Fruit fly (Drosophila melanogaster) whole organism, embryonic: ENCODE data around the gene Tsf2.

ENCODE experiments used
- Atf-2 ChIP-seq: fragments of 200-800 bp; sonication (Bioruptor generic); optimal IDR thresholded peaks from 2 replicates; lab custom pipeline; 2016; ENCODE audit warnings: missing biosample characterization, missing genetic modification characterization
- Atf6 ChIP-seq: fragments of 200-800 bp; sonication (Bioruptor generic); IDR thresholded peaks from 2 replicates; pipeline ENCODE4 v1.3.6; 2022; ENCODE audit warnings: missing biosample characterization, missing genetic modification characterization
- B-H2 ChIP-seq: fragments of 200-800 bp; sonication (Bioruptor generic); optimal IDR thresholded peaks from 2 replicates; lab custom pipeline; 2018; ENCODE audit warnings: missing biosample characterization, mild to moderate bottlenecking, missing genetic modification characterization
- BEAF-32 ChIP-seq: fragments of 200-800 bp; sonication (Bioruptor generic); optimal IDR thresholded peaks from 3 replicates; lab custom pipeline; 2017; ENCODE audit warnings: missing biosample characterization, missing genetic modification characterization, mild to moderate bottlenecking, moderate library complexity, missing genetic modification reagents
- CG1024 ChIP-seq: fragments of 200-800 bp; sonication (Bioruptor generic); IDR thresholded peaks from 2 replicates; pipeline ENCODE4 v1.3.6; 2022; ENCODE audit warnings: missing biosample characterization, missing genetic modification characterization
- CG10321 ChIP-seq: fragments of 200-800 bp; sonication (Bioruptor generic); IDR thresholded peaks from 2 replicates; pipeline ENCODE4 v1.3.6; 2022; ENCODE audit warnings: missing biosample characterization, missing genetic modification characterization
- CG10366 ChIP-seq: fragments of 200-800 bp; sonication (Bioruptor generic); IDR thresholded peaks from 2 replicates; pipeline ENCODE4 v1.3.6; 2022; ENCODE audit warnings: missing biosample characterization, missing genetic modification characterization
- CG11560 ChIP-seq: fragments of 200-800 bp; sonication (Bioruptor generic); IDR thresholded peaks from 3 replicates; pipeline ENCODE4 v1.3.6; 2022; ENCODE audit warnings: missing biosample characterization, missing genetic modification characterization
- CG13123 ChIP-seq: fragments of 200-800 bp; sonication (Bioruptor generic); optimal IDR thresholded peaks from 2 replicates; lab custom pipeline; 2016; ENCODE audit warnings: missing biosample characterization, missing genetic modification characterization
- CG13775 ChIP-seq: fragments of 200-800 bp; sonication (Bioruptor generic); optimal IDR thresholded peaks from 3 replicates; lab custom pipeline; 2017; ENCODE audit warnings: missing biosample characterization, mild to moderate bottlenecking, missing genetic modification characterization
- CG14710 ChIP-seq: fragments of 200-800 bp; sonication (Bioruptor generic); optimal IDR thresholded peaks from 3 replicates; lab custom pipeline; 2019; ENCODE audit warnings: missing biosample characterization, mild to moderate bottlenecking, missing genetic modification characterization, moderate library complexity
- CG15269 ChIP-seq: fragments of 200-800 bp; sonication (Bioruptor generic); optimal IDR thresholded peaks from 2 replicates; lab custom pipeline; 2018; ENCODE audit warnings: missing biosample characterization, mild to moderate bottlenecking, missing genetic modification characterization, moderate library complexity
- CG31441 ChIP-seq: fragments of 200-800 bp; sonication (Bioruptor generic); IDR thresholded peaks from 2 replicates; pipeline ENCODE4 v1.3.6; 2022; ENCODE audit warnings: missing biosample characterization, missing genetic modification characterization
- CG34224 ChIP-seq: fragments of 200-800 bp; sonication (Bioruptor generic); IDR thresholded peaks from 3 replicates; pipeline ENCODE4 v1.3.6; 2022; ENCODE audit warnings: missing biosample characterization, missing genetic modification characterization; ENCODE audit not compliant: partially characterized antibody
- CG34422 ChIP-seq: fragments of 200-800 bp; sonication (Bioruptor generic); IDR thresholded peaks from 3 replicates; pipeline ENCODE4 v1.3.6; 2022; ENCODE audit warnings: missing biosample characterization, missing genetic modification characterization
- CG3726 ChIP-seq: fragments of 200-800 bp; sonication (Bioruptor generic); IDR thresholded peaks from 3 replicates; pipeline ENCODE4, ENCODE4 v1.3.6; 2022; ENCODE audit warnings: missing biosample characterization, missing genetic modification characterization
- CG6689 ChIP-seq: fragments of 200-800 bp; sonication (Bioruptor generic); IDR thresholded peaks from 2 replicates; pipeline ENCODE4 v1.3.6; 2022; ENCODE audit warnings: missing biosample characterization, missing genetic modification characterization
- CG8281 ChIP-seq: fragments of 200-800 bp; sonication (Bioruptor generic); optimal IDR thresholded peaks from 2 replicates; lab custom pipeline; 2018; ENCODE audit warnings: missing biosample characterization, mild to moderate bottlenecking, missing genetic modification characterization, moderate library complexity
- CG9817 ChIP-seq: fragments of 200-800 bp; sonication (Bioruptor generic); optimal IDR thresholded peaks from 2 replicates; lab custom pipeline; 2018; ENCODE audit warnings: missing biosample characterization, mild to moderate bottlenecking, missing genetic modification characterization, moderate library complexity
- CG9876 ChIP-seq: fragments of 200-800 bp; sonication (Bioruptor generic); optimal IDR thresholded peaks from 2 replicates; lab custom pipeline; 2016; ENCODE audit warnings: missing biosample characterization, missing genetic modification characterization
- CG9932 ChIP-seq: fragments of 200-800 bp; sonication (Bioruptor generic); IDR thresholded peaks from 2 replicates; pipeline ENCODE4 v1.3.6; 2022; ENCODE audit warnings: missing biosample characterization, missing genetic modification characterization
- Hr51 ChIP-seq, 2 experiments: fragments of 200-800 bp; sonication (Bioruptor generic); optimal IDR thresholded peaks; 2 replicates in 1 of 2; 3 replicates in 1 of 2; lab custom pipeline; 2016 to 2018; ENCODE audit warnings: missing biosample characterization in 2 of 2, missing genetic modification characterization in 2 of 2, mild to moderate bottlenecking in 1 of 2, moderate library complexity in 1 of 2
- Mrtf ChIP-seq: fragments of 200-800 bp; sonication (Bioruptor generic); IDR thresholded peaks from 3 replicates; pipeline ENCODE4 v1.3.6; 2022; ENCODE audit warnings: missing biosample characterization, missing genetic modification characterization
- NC2β ChIP-seq: fragments of 200-800 bp; sonication (Bioruptor generic); optimal IDR thresholded peaks from 2 replicates; lab custom pipeline; 2016; ENCODE audit warnings: missing biosample characterization, missing genetic modification characterization
- Neu2 ChIP-seq: fragments of 200-800 bp; sonication (Bioruptor generic); optimal IDR thresholded peaks from 3 replicates; lab custom pipeline; 2016; ENCODE audit warnings: missing biosample characterization, missing genetic modification characterization, borderline replicate concordance
- Oaz ChIP-seq: fragments of 200-800 bp; sonication (Bioruptor generic); IDR thresholded peaks from 2 replicates; pipeline ENCODE4 v1.3.6; 2022; ENCODE audit warnings: missing biosample characterization, missing genetic modification characterization
- Oli ChIP-seq: fragments of 200-800 bp; sonication (Bioruptor generic); optimal IDR thresholded peaks from 2 replicates; lab custom pipeline; 2018; ENCODE audit warnings: missing biosample characterization, mild to moderate bottlenecking, missing genetic modification characterization, moderate library complexity
- ab ChIP-seq: fragments of 200-800 bp; sonication (Bioruptor generic); optimal IDR thresholded peaks from 2 replicates; lab custom pipeline; 2016; ENCODE audit warnings: missing biosample characterization, missing genetic modification characterization
- ap ChIP-seq: fragments of 200-800 bp; sonication (Bioruptor generic); IDR thresholded peaks from 2 replicates; pipeline ENCODE4 v1.3.6; 2022; ENCODE audit warnings: missing biosample characterization, missing genetic modification characterization
- corto ChIP-seq: fragments of 200-800 bp; sonication (Bioruptor generic); optimal IDR thresholded peaks from 2 replicates; lab custom pipeline; 2016; ENCODE audit warnings: missing biosample characterization, mild to moderate bottlenecking, missing genetic modification characterization, moderate library complexity
- crc ChIP-seq: fragments of 200-800 bp; sonication (Bioruptor generic); optimal IDR thresholded peaks from 2 replicates; lab custom pipeline; 2016; ENCODE audit warnings: missing biosample characterization, missing genetic modification characterization
- crp ChIP-seq, 2 experiments: fragments of 200-800 bp; sonication (Bioruptor generic); optimal IDR thresholded peaks; 2 replicates in 1 of 2; 3 replicates in 1 of 2; lab custom pipeline; 2017; ENCODE audit warnings: missing biosample characterization in 2 of 2, missing genetic modification characterization in 2 of 2, mild to moderate bottlenecking in 1 of 2, moderate library complexity in 1 of 2
- danr ChIP-seq: fragments of 200-800 bp; sonication (Bioruptor generic); IDR thresholded peaks from 2 replicates; pipeline ENCODE4 v1.3.6; 2022; ENCODE audit warnings: missing biosample characterization, missing genetic modification characterization
- dati ChIP-seq: fragments of 200-800 bp; sonication (Bioruptor generic); IDR thresholded peaks from 2 replicates; pipeline ENCODE4 v1.3.6; 2022; ENCODE audit warnings: missing biosample characterization, missing genetic modification characterization
- dimm ChIP-seq: fragments of 200-800 bp; sonication (Bioruptor generic); IDR thresholded peaks from 2 replicates; pipeline ENCODE4 v1.3.6; 2022; ENCODE audit warnings: missing biosample characterization, missing genetic modification characterization
- eyg ChIP-seq: fragments of 200-800 bp; sonication (Bioruptor generic); optimal IDR thresholded peaks from 3 replicates; lab custom pipeline; 2016; ENCODE audit warnings: missing biosample characterization, missing genetic modification characterization
- gro ChIP-seq: fragments of 200-800 bp; sonication (Bioruptor generic); optimal IDR thresholded peaks from 2 replicates; lab custom pipeline; 2016; ENCODE audit warnings: missing biosample characterization, missing genetic modification characterization
- klu ChIP-seq: fragments of 200-800 bp; sonication (Bioruptor generic); IDR thresholded peaks from 2 replicates; pipeline ENCODE4 v1.3.6; 2022; ENCODE audit warnings: missing biosample characterization, missing genetic modification characterization
- mam ChIP-seq: fragments of 200-800 bp; sonication (Bioruptor generic); optimal IDR thresholded peaks from 3 replicates; lab custom pipeline; 2016; ENCODE audit warnings: missing biosample characterization, missing genetic modification characterization
- nmo ChIP-seq: fragments of 200-800 bp; sonication (Bioruptor generic); optimal IDR thresholded peaks from 2 replicates; lab custom pipeline; 2018; ENCODE audit warnings: missing biosample characterization, mild to moderate bottlenecking, missing genetic modification characterization, moderate library complexity
- pfk ChIP-seq: fragments of 200-800 bp; sonication (Bioruptor generic); optimal IDR thresholded peaks from 2 replicates; lab custom pipeline; 2018; ENCODE audit warnings: missing biosample characterization, mild to moderate bottlenecking, missing genetic modification characterization, moderate library complexity
- psq ChIP-seq: fragments of 200-800 bp; sonication (Bioruptor generic); optimal IDR thresholded peaks from 2 replicates; lab custom pipeline; 2017; ENCODE audit warnings: missing biosample characterization, missing genetic modification characterization
- row ChIP-seq: fragments of 200-800 bp; sonication (Bioruptor generic); IDR thresholded peaks from 3 replicates; pipeline ENCODE4 v1.3.6; 2022; ENCODE audit warnings: missing biosample characterization, missing genetic modification characterization
- sc ChIP-seq, 3 experiments: fragments of >200 bp in 2 of 3; fragments of 200-800 bp in 1 of 3; sonication (Bioruptor generic) in 1 of 3; optimal IDR thresholded peaks; 2 replicates in 2 of 3; 3 replicates in 1 of 3; lab custom pipeline; 2017; ENCODE audit warnings: mild to moderate bottlenecking in 1 of 3, missing biosample characterization in 1 of 3, missing genetic modification characterization in 1 of 3, missing genetic modification reagents in 1 of 3
- sna ChIP-seq: fragments of 200-800 bp; sonication (Bioruptor generic); IDR thresholded peaks from 2 replicates; pipeline ENCODE4 v1.3.6; 2022; ENCODE audit warnings: missing biosample characterization, missing genetic modification characterization; ENCODE audit not compliant: partially characterized antibody
- sqz ChIP-seq: fragments of 200-800 bp; sonication (Bioruptor generic); optimal IDR thresholded peaks from 3 replicates; lab custom pipeline; 2018; ENCODE audit warnings: missing biosample characterization, mild to moderate bottlenecking, missing genetic modification characterization
- tio ChIP-seq: fragments of 200-800 bp; sonication (Bioruptor generic); optimal IDR thresholded peaks from 2 replicates; lab custom pipeline; 2017; ENCODE audit warnings: missing biosample characterization, missing genetic modification characterization, inconsistent platforms
- vfl ChIP-seq: fragments of 200-800 bp; sonication (Bioruptor generic); optimal IDR thresholded peaks from 2 replicates; lab custom pipeline; 2016; ENCODE audit warnings: missing biosample characterization, missing genetic modification characterization
- z ChIP-seq: fragments of 200-800 bp; sonication (Bioruptor generic); IDR thresholded peaks from 3 replicates; pipeline ENCODE4 v1.3.6; 2022; ENCODE audit warnings: missing biosample characterization, missing genetic modification characterization
- zfh1 ChIP-seq: fragments of 200-800 bp; sonication (Bioruptor generic); IDR thresholded peaks from 3 replicates; pipeline ENCODE4 v1.3.6; 2022; ENCODE audit warnings: missing biosample characterization, missing genetic modification characterization
- zfh2 ChIP-seq: fragments of 200-800 bp; sonication (Bioruptor generic); optimal IDR thresholded peaks from 2 replicates; lab custom pipeline; 2016; ENCODE audit warnings: missing biosample characterization, missing genetic modification characterization

The Tsf2 gene

DNA sequence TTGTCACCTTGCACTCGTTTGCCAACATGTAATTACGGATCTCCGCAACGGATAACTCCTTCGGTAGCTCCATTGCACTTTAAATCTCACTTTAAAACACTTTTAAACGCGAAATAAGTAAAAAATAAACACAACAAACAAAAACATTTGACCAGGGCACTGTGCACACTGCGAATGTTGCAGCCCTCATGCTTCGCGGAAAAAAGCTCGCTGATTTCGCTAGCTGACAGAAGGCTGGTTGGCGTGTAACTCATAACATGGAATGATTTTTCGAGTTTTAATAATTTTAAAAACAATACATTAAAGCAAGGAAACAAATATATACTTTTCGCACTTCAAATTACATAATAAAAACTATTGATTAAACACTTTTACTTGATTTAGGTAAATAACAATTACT, 38.8 kb upstream of the Tsf2 start, which contains the start of gene sowah (continued):
- no peak for TF ChIP-seq sc (optimal IDR thresholded peaks at IDR 0.05; lab: Kevin White, UChicago)
- TF ChIP-seq sc (GFP tag; optimal IDR thresholded peaks at IDR 0.05; lab: Kevin White, UChicago): no peak
- TF ChIP-seq BEAF-32 (GFP tag; lab: Kevin White, UChicago): peak; percentile 36
- TF ChIP-seq Hr51 (GFP tag; optimal IDR thresholded peaks at IDR 0.05; lab: Kevin White, UChicago): peak; percentile 7 to 51
- no peak for TF ChIP-seq psq (GFP tag; lab: Kevin White, UChicago)
- TF ChIP-seq CG10366 (GFP tag; lab: Robert Waterston, UW): peak; percentile 36; the same call in 1 of the 2 replicates
- TF ChIP-seq Oaz (GFP tag; lab: Robert Waterston, UW): no peak
- peak; percentile 39 for TF ChIP-seq Atf-2
- TF ChIP-seq z (GFP tag; lab: Robert Waterston, UW): no peak
- peak; percentile 68 for TF ChIP-seq CG9876
- TF ChIP-seq Atf6 (GFP tag; lab: Robert Waterston, UW): no peak
- peak; percentile 30 for TF ChIP-seq CG13775 (GFP tag; lab: Kevin White, UChicago)
- no peak for TF ChIP-seq Neu2
- TF ChIP-seq ab (GFP tag; lab: Kevin White, UChicago): peak; percentile 0
- no peak for TF ChIP-seq CG8281 (tag; lab: Kevin White, UChicago)
- peak; percentile 32 for TF ChIP-seq zfh2 (GFP tag; lab: Kevin White, UChicago)
- no peak for TF ChIP-seq klu (GFP tag; lab: Robert Waterston, UW)
- TF ChIP-seq dati (GFP tag; lab: Robert Waterston, UW): no peak
- peak; percentile 62; the same call in 2 of the 3 replicates for TF ChIP-seq zfh1 (GFP tag; lab: Robert Waterston, UW)
- TF ChIP-seq sqz (GFP tag; lab: Kevin White, UChicago): peak; percentile 24
- peak; percentile 24 for TF ChIP-seq B-H2
- TF ChIP-seq mam (GFP tag; lab: Kevin White, UChicago): peak; percentile 58
- TF ChIP-seq CG14710 (tag; lab: Kevin White, UChicago): peak; percentile 67
- TF ChIP-seq corto (GFP tag; lab: Kevin White, UChicago): no peak
- no peak for TF ChIP-seq crp (GFP tag; optimal IDR thresholded peaks at IDR 0.05; lab: Kevin White, UChicago)
- TF ChIP-seq CG13123 (GFP tag; lab: Kevin White, UChicago): peak; percentile 9
- TF ChIP-seq vfl (GFP tag; lab: Kevin White, UChicago): peak; percentile 30
- peak; percentile 48 for TF ChIP-seq CG9817 (tag; lab: Kevin White, UChicago)
- TF ChIP-seq CG9932 (GFP tag; lab: Robert Waterston, UW): peak; percentile 65
- TF ChIP-seq CG10321 (GFP tag; lab: Robert Waterston, UW): no peak
- TF ChIP-seq pfk (GFP tag; lab: Kevin White, UChicago): no peak
- TF ChIP-seq CG34422: peak; percentile 68
- TF ChIP-seq sna (GFP tag; lab: Robert Waterston, UW): no peak
- TF ChIP-seq dimm (GFP tag; lab: Robert Waterston, UW): no peak
- no peak for TF ChIP-seq crc (GFP tag; lab: Kevin White, UChicago)
- TF ChIP-seq row (GFP tag; lab: Robert Waterston, UW): peak; percentile 82
- TF ChIP-seq CG15269 (tag; lab: Kevin White, UChicago): no peak
- TF ChIP-seq CG31441: peak; percentile 50
- TF ChIP-seq CG3726: no peak
- TF ChIP-seq NC2β (GFP tag; lab: Kevin White, UChicago): peak; percentile 37
- peak; percentile 55 for TF ChIP-seq CG1024 (GFP tag; lab: Robert Waterston, UW)
- TF ChIP-seq gro (GFP tag; lab: Kevin White, UChicago): peak; percentile 50
- TF ChIP-seq ap (GFP tag; lab: Robert Waterston, UW): no peak
- no peak for TF ChIP-seq CG11560 (tag; lab: Robert Waterston, UW)
- no peak for TF ChIP-seq Oli (tag; lab: Kevin White, UChicago)
- TF ChIP-seq CG34224: peak; percentile 32; the same call in 1 of the 3 replicates
- peak; percentile 68 for TF ChIP-seq nmo
- TF ChIP-seq tio (GFP tag; lab: Kevin White, UChicago): no peak
- TF ChIP-seq CG6689 (GFP tag; lab: Robert Waterston, UW): peak; percentile 37; the same call in 1 of the 2 replicates
- TF ChIP-seq Mrtf (GFP tag; lab: Robert Waterston, UW): no peak
- TF ChIP-seq eyg: no peak
- TF ChIP-seq danr: 0 out of 2 replicates have a peak, but pooled peaks have one; percentile 21
